Worm (Caenorhabditis elegans): Measurements from ENCODE around the gene ify-1.

ify-1 gene

ce11 chrII:5055129-5055666 lies at the start of gene ify-1, which contains the start of gene rpl-22 (continued):
- peak; percentile 97 to 99 for TF ChIP-seq lsy-2 (tag; optimal IDR thresholded peaks at IDR 0.05)
- peak; percentile 87 for TF ChIP-seq rbr-2 (tag; optimal IDR thresholded peaks at IDR 0.05)
- TF ChIP-seq nhr-42 (GFP tag; IDR thresholded peaks at IDR 0.05): no peak
- TF ChIP-seq jun-1 (tag; optimal IDR thresholded peaks at IDR 0.05): peak; percentile 69
- TF ChIP-seq unc-62 (GFP tag; optimal IDR thresholded peaks at IDR 0.05 in 1 of 2): peak in 1 of 2 experiments; percentile 98
- peak; percentile 35 for TF ChIP-seq unc-62 (tag; optimal IDR thresholded peaks at IDR 0.05)
- TF ChIP-seq lim-7 (GFP tag; IDR thresholded peaks at IDR 0.05): no peak
- TF ChIP-seq T26A8.4 (GFP tag; IDR thresholded peaks at IDR 0.05): peak; percentile 86
- TF ChIP-seq hif-1 (tag; optimal IDR thresholded peaks at IDR 0.05): peak; percentile 7 to 83
- TF ChIP-seq madf-9 (GFP tag; conservative IDR thresholded peaks at IDR 0.05): 0 out of 2 replicates have a peak, but pooled peaks have one; percentile 21
- peak; percentile 43 for TF ChIP-seq nhr-48 (tag; optimal IDR thresholded peaks at IDR 0.05)
- 0 out of 2 replicates have a peak, but pooled peaks have one; percentile 36 for TF ChIP-seq Y75B8A.6 (GFP tag; IDR thresholded peaks at IDR 0.05)
- peak; percentile 49 for TF ChIP-seq dmd-6 (GFP tag; IDR thresholded peaks at IDR 0.05)
- TF ChIP-seq nhr-25 (tag; optimal IDR thresholded peaks at IDR 0.05; ENCODE audit: borderline replicate concordance, insufficient read depth): peak; percentile 94
- TF ChIP-seq egl-27 (tag; optimal IDR thresholded peaks at IDR 0.05): no peak
- TF ChIP-seq mdt-29 (GFP tag; IDR thresholded peaks at IDR 0.05): no peak
- TF ChIP-seq php-3 (GFP tag; IDR thresholded peaks at IDR 0.05): 0 out of 2 replicates have a peak, but pooled peaks have one; percentile 34
- peak; percentile 57 for TF ChIP-seq zip-2 (tag; optimal IDR thresholded peaks at IDR 0.05)
- TF ChIP-seq F44E2.7 (GFP tag; IDR thresholded peaks at IDR 0.05): no peak
- peak; percentile 92 for TF ChIP-seq arid-1 (GFP tag; conservative IDR thresholded peaks at IDR 0.05)
- no peak for TF ChIP-seq ces-1 (GFP tag; optimal IDR thresholded peaks at IDR 0.05)
- peak in 1 of 2 experiments; percentile 53 for TF ChIP-seq mdl-1 (tag; optimal IDR thresholded peaks at IDR 0.05)
- peak; percentile 57 for TF ChIP-seq zfp-2 (tag; optimal IDR thresholded peaks at IDR 0.05)
- TF ChIP-seq mep-1 (tag; optimal IDR thresholded peaks at IDR 0.05): peak; percentile 96
- TF ChIP-seq nhr-77 (tag; optimal IDR thresholded peaks at IDR 0.05): peak; percentile 96
- TF ChIP-seq nhr-41 (GFP tag; IDR thresholded peaks at IDR 0.05): no peak
- TF ChIP-seq lin-1 (GFP tag; IDR thresholded peaks at IDR 0.05): no peak
- TF ChIP-seq Y105C5A.15 (GFP tag; IDR thresholded peaks at IDR 0.05): no peak
- TF ChIP-seq unc-130 (GFP tag; optimal IDR thresholded peaks at IDR 0.05): peak; percentile 81
- TF ChIP-seq mes-2 (tag; optimal IDR thresholded peaks at IDR 0.05; ENCODE audit: poor library complexity, severe bottlenecking): peak; percentile 96
- TF ChIP-seq ZK337.2 (GFP tag; IDR thresholded peaks at IDR 0.05): no peak
- no peak for TF ChIP-seq daf-8 (GFP tag; IDR thresholded peaks at IDR 0.05)
- peak; percentile 61; the same call in 1 of the 2 replicates for TF ChIP-seq ceh-20 (GFP tag; IDR thresholded peaks at IDR 0.05)
- TF ChIP-seq T20F7.1 (GFP tag; optimal IDR thresholded peaks at IDR 0.05): peak; percentile 84
- TF ChIP-seq nhr-10 (tag; optimal IDR thresholded peaks at IDR 0.05): peak; percentile 36
- peak; percentile 61 for TF ChIP-seq mxl-3 (GFP tag; optimal IDR thresholded peaks at IDR 0.05)
- TF ChIP-seq nhr-76 (tag; optimal IDR thresholded peaks at IDR 0.05): no peak
- no peak for TF ChIP-seq tag-97 (GFP tag; IDR thresholded peaks at IDR 0.05)
- TF ChIP-seq dpl-1 (GFP tag; optimal IDR thresholded peaks at IDR 0.05): peak; percentile 94
- TF ChIP-seq vab-7 (GFP tag; IDR thresholded peaks at IDR 0.05): 0 out of 2 replicates have a peak, but pooled peaks have one; percentile 60
- peak; percentile 91 for TF ChIP-seq fkh-10 (GFP tag; optimal IDR thresholded peaks at IDR 0.05)
- TF ChIP-seq ctbp-1 (GFP tag; IDR thresholded peaks at IDR 0.05): peak; percentile 72
- TF ChIP-seq ceh-44 (GFP tag; IDR thresholded peaks at IDR 0.05): no peak
- peak; percentile 51 for TF ChIP-seq snpc-4 (tag; optimal IDR thresholded peaks at IDR 0.05)
- TF ChIP-seq nhr-111 (GFP tag; optimal IDR thresholded peaks at IDR 0.05): no peak
- peak; percentile 24 for TF ChIP-seq spr-3 (GFP tag; optimal IDR thresholded peaks at IDR 0.05)
- TF ChIP-seq snpc-1.2 (GFP tag; IDR thresholded peaks at IDR 0.05): peak; percentile 66; the same call in 1 of the 2 replicates
- no peak for TF ChIP-seq aly-2 (tag; optimal IDR thresholded peaks at IDR 0.05)
- TF ChIP-seq Y48G9A.11 (GFP tag; IDR thresholded peaks at IDR 0.05): no peak
- TF ChIP-seq lin-29 (GFP tag; IDR thresholded peaks at IDR 0.05): no peak
